Fruit fly (Drosophila melanogaster): ENCODE data around the gene RpS6.

The RpS6 gene

DNA sequence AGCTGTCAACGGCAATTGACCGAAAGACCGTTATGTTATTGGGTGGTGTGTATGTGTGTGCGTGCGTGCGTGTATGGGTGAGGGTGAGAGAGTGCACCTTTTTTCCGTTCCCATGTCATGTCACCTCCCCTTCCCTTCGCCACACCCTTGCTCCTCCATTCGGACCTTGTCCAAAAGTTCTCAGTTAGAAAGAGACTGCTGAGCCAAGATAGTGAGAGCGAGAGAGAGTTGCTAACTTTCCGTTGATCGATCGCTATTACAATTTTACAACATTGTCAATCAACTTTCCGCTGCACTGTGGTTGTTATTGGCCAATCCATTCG lies 37.3 kb upstream of the RpS6 start (continued):
- TF ChIP-seq dysf (GFP tag; IDR thresholded peaks at IDR 0.05) (0 out of 3 replicates have a peak, but pooled peaks have one; percentile 0), ssp (GFP tag; IDR thresholded peaks at IDR 0.05) (0 out of 2 replicates have a peak, but pooled peaks have one; percentile 1), row (GFP tag; IDR thresholded peaks at IDR 0.05) (0 out of 3 replicates have a peak, but pooled peaks have one; percentile 37), CG10209 (GFP tag; optimal IDR thresholded peaks at IDR 0.05) (peak; percentile 4), cas (GFP tag; IDR thresholded peaks at IDR 0.05) (no peak), pan (optimal IDR thresholded peaks at IDR 0.05) (no peak), pan (GFP tag; optimal IDR thresholded peaks at IDR 0.05 in 1 of 2, IDR thresholded peaks at IDR 0.05 in 1 of 2) (no peak), CG3726 (GFP tag; IDR thresholded peaks at IDR 0.05) (no peak), pros (GFP tag; optimal IDR thresholded peaks at IDR 0.05) (peak; percentile 25), CG7556 (GFP tag; optimal IDR thresholded peaks at IDR 0.05) (peak; percentile 72), tup (GFP tag; optimal IDR thresholded peaks at IDR 0.05) (no peak), lmd (GFP tag; IDR thresholded peaks at IDR 0.05) (no peak), CG8924 (tag; optimal IDR thresholded peaks at IDR 0.05) (peak; percentile 14), chn (GFP tag; optimal IDR thresholded peaks at IDR 0.05) (peak; percentile 1), CG6175 (GFP tag; IDR thresholded peaks at IDR 0.05) (no peak), peb (GFP tag; IDR thresholded peaks at IDR 0.05) (no peak), CG32767 (GFP tag; IDR thresholded peaks at IDR 0.05) (peak; percentile 4; the same call in 1 of the 2 replicates), crol (GFP tag; IDR thresholded peaks at IDR 0.05) (peak; percentile 87), sc (optimal IDR thresholded peaks at IDR 0.05) (no peak), sc (GFP tag; optimal IDR thresholded peaks at IDR 0.05) (peak; percentile 3), psq (GFP tag; optimal IDR thresholded peaks at IDR 0.05) (no peak), CG13424 (tag; optimal IDR thresholded peaks at IDR 0.05) (peak; percentile 54), CG5180 (GFP tag; optimal IDR thresholded peaks at IDR 0.05) (peak; percentile 27)

DNA sequence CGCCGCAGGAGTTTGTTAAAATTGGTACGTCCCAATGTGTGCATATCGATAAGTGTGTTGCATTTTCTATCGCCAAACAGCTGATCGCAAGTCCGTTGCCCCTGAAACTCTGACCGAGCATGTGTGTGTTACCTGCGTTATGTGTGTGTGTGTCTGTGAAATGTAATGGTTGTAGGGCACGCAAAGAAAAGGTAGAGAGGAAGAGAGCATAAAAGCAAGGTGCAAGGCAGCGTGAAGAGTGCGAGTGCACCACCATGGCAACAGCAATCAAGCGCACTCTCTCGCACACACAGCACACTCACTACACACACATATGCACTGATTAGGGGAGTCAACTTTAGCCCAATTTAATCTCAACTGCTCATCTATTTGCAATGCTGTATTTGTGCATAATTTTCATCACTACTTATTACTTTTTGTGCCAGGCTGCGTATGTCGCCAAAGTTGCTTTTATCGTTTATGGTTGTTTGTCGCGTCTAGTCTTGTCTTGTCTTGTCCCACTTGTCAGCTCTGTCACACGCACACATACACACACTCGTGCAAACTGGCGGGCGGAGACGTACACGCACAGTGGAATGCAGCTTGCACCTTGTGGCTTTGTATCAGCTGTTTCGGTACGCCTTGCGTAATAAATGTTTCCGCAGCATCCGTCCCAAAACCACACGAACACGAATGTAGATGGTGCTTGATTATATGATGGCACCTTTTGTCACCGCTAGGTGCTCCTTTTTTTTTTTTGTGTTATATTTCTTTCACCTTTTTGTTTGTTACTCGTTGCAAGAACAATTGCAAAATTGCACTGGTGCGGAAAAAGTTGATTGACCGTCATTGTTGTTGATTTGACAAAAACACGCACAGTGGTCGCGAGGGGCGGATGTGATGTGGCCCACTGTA lies 36.7 kb upstream of the RpS6 start:
- TF ChIP-seq Kr (GFP tag; optimal IDR thresholded peaks at IDR 0.05): no peak
- peak; percentile 82 for TF ChIP-seq tin (GFP tag; optimal IDR thresholded peaks at IDR 0.05)
- TF ChIP-seq CG2712 (tag; optimal IDR thresholded peaks at IDR 0.05): peak; percentile 89
- TF ChIP-seq Sry-δ (GFP tag; optimal IDR thresholded peaks at IDR 0.05): peak; percentile 41
- TF ChIP-seq Xrp1 (GFP tag; IDR thresholded peaks at IDR 0.05): peak; percentile 80
- peak; percentile 9; the same call in 1 of the 2 replicates for TF ChIP-seq CG10321 (GFP tag; IDR thresholded peaks at IDR 0.05)
- TF ChIP-seq Bdp1 (GFP tag; optimal IDR thresholded peaks at IDR 0.05): peak; percentile 61
- TF ChIP-seq CG17361 (GFP tag; IDR thresholded peaks at IDR 0.05): peak; percentile 95
- TF ChIP-seq CG32767 (GFP tag; IDR thresholded peaks at IDR 0.05): peak; percentile 68; the same call in 1 of the 2 replicates
- TF ChIP-seq cad (GFP tag; optimal IDR thresholded peaks at IDR 0.05): no peak
- TF ChIP-seq Gug (GFP tag; IDR thresholded peaks at IDR 0.05): peak; percentile 82
- peak; percentile 16 for TF ChIP-seq CG1647 (GFP tag; optimal IDR thresholded peaks at IDR 0.05)
- peak; percentile 66; the same call in 2 of the 3 replicates for TF ChIP-seq tgo (GFP tag; IDR thresholded peaks at IDR 0.05)
- TF ChIP-seq tup (GFP tag; optimal IDR thresholded peaks at IDR 0.05): no peak
- no peak for TF ChIP-seq CG34376 (GFP tag; optimal IDR thresholded peaks at IDR 0.05)
- TF ChIP-seq CG16863 (GFP tag; optimal IDR thresholded peaks at IDR 0.05): peak; percentile 89
- no peak for TF ChIP-seq CG34224 (GFP tag; IDR thresholded peaks at IDR 0.05; ENCODE audit: partially characterized antibody)
- peak; percentile 94 for TF ChIP-seq CG15479 (GFP tag; optimal IDR thresholded peaks at IDR 0.05)
- TF ChIP-seq Jarid2 (GFP tag; optimal IDR thresholded peaks at IDR 0.05): peak; percentile 4
- TF ChIP-seq vvl (GFP tag; IDR thresholded peaks at IDR 0.05): peak; percentile 73
- TF ChIP-seq dm (GFP tag; optimal IDR thresholded peaks at IDR 0.05): peak; percentile 72
- no peak for TF ChIP-seq hth (optimal IDR thresholded peaks at IDR 0.05)
- TF ChIP-seq Blimp-1 (GFP tag; optimal IDR thresholded peaks at IDR 0.05): peak; percentile 77
- peak; percentile 74 for TF ChIP-seq CG2875 (GFP tag; optimal IDR thresholded peaks at IDR 0.05)
- no peak for TF ChIP-seq zf30C (GFP tag; optimal IDR thresholded peaks at IDR 0.05)
- peak; percentile 36; the same call in 1 of the 2 replicates for TF ChIP-seq dati (GFP tag; IDR thresholded peaks at IDR 0.05)
- no peak for TF ChIP-seq pan (optimal IDR thresholded peaks at IDR 0.05)
- TF ChIP-seq pan (GFP tag; optimal IDR thresholded peaks at IDR 0.05 in 1 of 2, IDR thresholded peaks at IDR 0.05 in 1 of 2): peak in 1 of 2 experiments; percentile 64
- peak; percentile 77 for TF ChIP-seq nau (GFP tag; optimal IDR thresholded peaks at IDR 0.05)
- no peak for TF ChIP-seq unc-4 (GFP tag; IDR thresholded peaks at IDR 0.05; ENCODE audit: partially characterized antibody)

Data from whole organism, embryonic.